Fruit fly (Drosophila melanogaster) whole organism, prepupa: ENCODE data around the gene wg.
A peak's percentile ranks its signal among the peaks of the same experiment; 100 is the strongest.

Experiments
- CG10631 ChIP-seq: fragments of 200-800 bp; sonication (Bioruptor generic); optimal IDR thresholded peaks from 2 replicates; lab custom pipeline; 2016; ENCODE audit warnings: missing biosample characterization, missing genetic modification characterization
- CG10669 ChIP-seq: fragments of 200-800 bp; sonication (Bioruptor generic); optimal IDR thresholded peaks from 3 replicates; lab custom pipeline; 2018; ENCODE audit warnings: missing biosample characterization, mild to moderate bottlenecking, missing genetic modification characterization, moderate library complexity
- CG11294 ChIP-seq: fragments of 200-800 bp; sonication (Bioruptor generic); IDR thresholded peaks from 2 replicates; pipeline ENCODE4 v1.3.6; 2022; ENCODE audit warnings: missing biosample characterization, missing genetic modification characterization
- CG11762 ChIP-seq: fragments of 200-800 bp; sonication (Bioruptor generic); optimal IDR thresholded peaks from 3 replicates; lab custom pipeline; 2016; ENCODE audit warnings: missing biosample characterization, missing genetic modification characterization; ENCODE audit not compliant: insufficient read depth
- CG11902 ChIP-seq: fragments of 200-800 bp; sonication (Bioruptor generic); optimal IDR thresholded peaks from 3 replicates; lab custom pipeline; 2016; ENCODE audit warnings: missing biosample characterization, missing genetic modification characterization
- CG1621 ChIP-seq: fragments of 200-800 bp; sonication (Bioruptor generic); optimal IDR thresholded peaks from 3 replicates; lab custom pipeline; 2018; ENCODE audit warnings: missing biosample characterization, mild to moderate bottlenecking, missing genetic modification characterization
- CG16779 ChIP-seq: fragments of 200-800 bp; sonication (Bioruptor generic); optimal IDR thresholded peaks from 3 replicates; lab custom pipeline; 2017; ENCODE audit warnings: missing biosample characterization, mild to moderate bottlenecking, missing genetic modification characterization
- CG3032 ChIP-seq: fragments of 200-800 bp; optimal IDR thresholded peaks from 2 replicates; lab custom pipeline; 2019; ENCODE audit warnings: missing biosample characterization, mild to moderate bottlenecking, missing genetic modification characterization, moderate library complexity
- CG31627 ChIP-seq: fragments of 200-800 bp; sonication (Bioruptor generic); optimal IDR thresholded peaks from 3 replicates; lab custom pipeline; 2016; ENCODE audit warnings: missing biosample characterization, missing genetic modification characterization
- CG32006 ChIP-seq: fragments of 200-800 bp; sonication (Bioruptor generic); optimal IDR thresholded peaks from 3 replicates; lab custom pipeline; 2017; ENCODE audit warnings: missing biosample characterization, mild to moderate bottlenecking, missing genetic modification characterization
- CG34406 ChIP-seq: fragments of 200-800 bp; sonication (Bioruptor generic); optimal IDR thresholded peaks from 3 replicates; lab custom pipeline; 2016; ENCODE audit warnings: missing biosample characterization, missing genetic modification characterization
- CG3919 ChIP-seq: fragments of 200-800 bp; sonication (Bioruptor generic); optimal IDR thresholded peaks from 3 replicates; lab custom pipeline; 2016; ENCODE audit warnings: missing biosample characterization, missing genetic modification characterization
- CG6163 ChIP-seq: fragments of 200-800 bp; sonication (Bioruptor generic); IDR thresholded peaks from 3 replicates; pipeline ENCODE4 v1.3.6; 2022; ENCODE audit warnings: missing biosample characterization, missing genetic modification characterization
- CG6276 ChIP-seq: fragments of 200-800 bp; sonication (Bioruptor generic); optimal IDR thresholded peaks from 2 replicates; lab custom pipeline; 2017; ENCODE audit warnings: missing biosample characterization, mild to moderate bottlenecking, missing genetic modification characterization
- CG6792 ChIP-seq: fragments of 200-800 bp; sonication (Bioruptor generic); optimal IDR thresholded peaks from 3 replicates; lab custom pipeline; 2016; ENCODE audit warnings: missing biosample characterization, missing genetic modification characterization
- CG6808 ChIP-seq: fragments of 200-800 bp; sonication (Bioruptor generic); optimal IDR thresholded peaks from 3 replicates; lab custom pipeline; 2017; ENCODE audit warnings: missing biosample characterization, missing genetic modification characterization, mild to moderate bottlenecking, moderate library complexity, missing genetic modification reagents
- CG8119 ChIP-seq: fragments of 200-800 bp; sonication (Bioruptor generic); IDR thresholded peaks from 3 replicates; pipeline ENCODE4 v1.3.6; 2022; ENCODE audit warnings: missing biosample characterization, missing genetic modification characterization
- CG8319 ChIP-seq: fragments of 200-800 bp; sonication (Bioruptor generic); optimal IDR thresholded peaks from 3 replicates; lab custom pipeline; 2016; ENCODE audit warnings: missing biosample characterization, missing genetic modification characterization
- CG8632 ChIP-seq: fragments of 200-800 bp; sonication (Bioruptor generic); optimal IDR thresholded peaks from 3 replicates; lab custom pipeline; 2016; ENCODE audit warnings: missing biosample characterization, missing genetic modification characterization
- Eip75B ChIP-seq: fragments of 200-800 bp; sonication (Bioruptor generic); optimal IDR thresholded peaks from 3 replicates; lab custom pipeline; 2016; ENCODE audit warnings: missing biosample characterization, missing genetic modification characterization
- Eip78C ChIP-seq: fragments of 200-800 bp; sonication (Bioruptor generic); peaks from one replicate; lab custom pipeline; 2016; ENCODE audit warnings: missing biosample characterization, missing genetic modification characterization
- Ets21C ChIP-seq: fragments of 200-800 bp; sonication (Bioruptor generic); optimal IDR thresholded peaks from 3 replicates; lab custom pipeline; 2016; ENCODE audit warnings: missing biosample characterization, missing genetic modification characterization
- Ets96B ChIP-seq: fragments of 200-800 bp; optimal IDR thresholded peaks from 2 replicates; lab custom pipeline; 2019; ENCODE audit warnings: missing biosample characterization, mild to moderate bottlenecking, missing genetic modification characterization, moderate library complexity
- Hr38 ChIP-seq: sonication (Bioruptor generic); optimal IDR thresholded peaks from 2 replicates; lab custom pipeline; 2016; ENCODE audit warnings: missing biosample characterization, missing genetic modification characterization
- Hr39 ChIP-seq: fragments of 200-800 bp; sonication (Bioruptor generic); optimal IDR thresholded peaks from 2 replicates; lab custom pipeline; 2016; ENCODE audit warnings: missing biosample characterization, missing genetic modification characterization
- Hr4 ChIP-seq: fragments of 200-800 bp; sonication (Bioruptor generic); optimal IDR thresholded peaks from 3 replicates; lab custom pipeline; 2016; ENCODE audit warnings: missing biosample characterization, missing genetic modification characterization
- Met ChIP-seq: fragments of 200-800 bp; sonication (Bioruptor generic); optimal IDR thresholded peaks from 3 replicates; lab custom pipeline; 2016; ENCODE audit warnings: missing biosample characterization, missing genetic modification characterization
- OdsH ChIP-seq: fragments of 200-800 bp; sonication (Bioruptor generic); optimal IDR thresholded peaks from 3 replicates; lab custom pipeline; 2016; ENCODE audit warnings: missing biosample characterization, missing genetic modification characterization
- Smox ChIP-seq: fragments of 200-800 bp; sonication (Bioruptor generic); optimal IDR thresholded peaks from 3 replicates; lab custom pipeline; 2016; ENCODE audit warnings: missing biosample characterization, missing genetic modification characterization
- Sox102F ChIP-seq: fragments of 200-800 bp; sonication (Bioruptor generic); optimal IDR thresholded peaks from 2 replicates; lab custom pipeline; 2016; ENCODE audit warnings: missing biosample characterization, mild to moderate bottlenecking, missing genetic modification characterization
- Sox14 ChIP-seq: fragments of 200-800 bp; sonication (Bioruptor generic); optimal IDR thresholded peaks from 3 replicates; lab custom pipeline; 2016; ENCODE audit warnings: missing biosample characterization, missing genetic modification characterization
- Sox15 ChIP-seq: fragments of 200-800 bp; sonication (Bioruptor generic); optimal IDR thresholded peaks from 3 replicates; lab custom pipeline; 2016; ENCODE audit warnings: missing biosample characterization, missing genetic modification characterization
- achi ChIP-seq: fragments of 200-800 bp; sonication (Bioruptor generic); optimal IDR thresholded peaks from 3 replicates; lab custom pipeline; 2016; ENCODE audit warnings: missing biosample characterization, missing genetic modification characterization
- dac ChIP-seq: fragments of 200-800 bp; sonication (Bioruptor generic); optimal IDR thresholded peaks from 2 replicates; lab custom pipeline; 2017; ENCODE audit warnings: missing biosample characterization, mild to moderate bottlenecking, missing genetic modification characterization
- dsx ChIP-seq: fragments of 200-800 bp; optimal IDR thresholded peaks from 3 replicates; lab custom pipeline; 2019; ENCODE audit warnings: missing biosample characterization, mild to moderate bottlenecking, missing genetic modification characterization, moderate library complexity; ENCODE audit not compliant: poor library complexity, severe bottlenecking
- eg ChIP-seq: fragments of 200-800 bp; sonication (Bioruptor generic); IDR thresholded peaks from 3 replicates; pipeline ENCODE4 v1.3.6; 2022; ENCODE audit warnings: missing biosample characterization, missing genetic modification characterization
- fd59A ChIP-seq: fragments of 200-800 bp; sonication (Bioruptor generic); optimal IDR thresholded peaks from 2 replicates; lab custom pipeline; 2017; ENCODE audit warnings: missing biosample characterization, mild to moderate bottlenecking, missing genetic modification characterization, missing genetic modification reagents
- fd85E ChIP-seq: fragments of 200-800 bp; sonication (Bioruptor generic); optimal IDR thresholded peaks from 3 replicates; lab custom pipeline; 2016; ENCODE audit warnings: missing biosample characterization, missing genetic modification characterization
- fkh ChIP-seq: fragments of 200-800 bp; sonication (Bioruptor generic); optimal IDR thresholded peaks from 3 replicates; lab custom pipeline; 2017; ENCODE audit warnings: missing biosample characterization, mild to moderate bottlenecking, missing genetic modification characterization, moderate library complexity
- lz ChIP-seq: fragments of 200-800 bp; sonication (Bioruptor generic); optimal IDR thresholded peaks from 3 replicates; lab custom pipeline; 2016; ENCODE audit warnings: missing biosample characterization, missing genetic modification characterization
- net ChIP-seq: fragments of 200-800 bp; sonication (Bioruptor generic); optimal IDR thresholded peaks from 3 replicates; lab custom pipeline; 2016; ENCODE audit warnings: missing biosample characterization, missing genetic modification characterization
- pdm3 ChIP-seq: fragments of 200-800 bp; sonication (Bioruptor generic); optimal IDR thresholded peaks from 3 replicates; lab custom pipeline; 2016; ENCODE audit warnings: missing biosample characterization, missing genetic modification characterization
- salr ChIP-seq, 2 experiments: fragments of 200-800 bp; sonication (Bioruptor generic); optimal IDR thresholded peaks; 3 replicates each; lab custom pipeline; 2016 to 2018; ENCODE audit warnings: missing biosample characterization in 2 of 2, missing genetic modification characterization in 2 of 2, mild to moderate bottlenecking in 1 of 2
- spab ChIP-seq: fragments of 200-800 bp; sonication (Bioruptor generic); optimal IDR thresholded peaks from 2 replicates; lab custom pipeline; 2017; ENCODE audit warnings: missing biosample characterization, mild to moderate bottlenecking, missing genetic modification characterization, missing genetic modification reagents
- svp ChIP-seq: fragments of 200-800 bp; sonication (Bioruptor generic); peaks from one replicate; lab custom pipeline; 2016; ENCODE audit warnings: missing biosample characterization, missing genetic modification characterization
- vri ChIP-seq: fragments of 200-800 bp; sonication (Bioruptor generic); optimal IDR thresholded peaks from 3 replicates; lab custom pipeline; 2016; ENCODE audit warnings: missing biosample characterization, mild to moderate bottlenecking, missing genetic modification characterization

wg gene

dm6 chr2L:7294964-7295363 lies 12.0 kb upstream of the wg start:
- TF ChIP-seq Sox14 (GFP tag; lab: Kevin White, UChicago) (peak; percentile 20), CG3919 (GFP tag; lab: Kevin White, UChicago) (no peak), Eip75B (GFP tag; lab: Kevin White, UChicago) (no peak), CG16779 (tag; lab: Kevin White, UChicago) (no peak), Sox102F (GFP tag; lab: Kevin White, UChicago) (peak; percentile 2), CG11902 (GFP tag; lab: Kevin White, UChicago) (no peak), fkh (GFP tag; lab: Kevin White, UChicago) (no peak), fd85E (GFP tag; lab: Kevin White, UChicago) (no peak), Ets96B (peak; percentile 45), salr (GFP tag; optimal IDR thresholded peaks at IDR 0.05; lab: Kevin White, UChicago) (no peak), CG8119 (no peak), CG3032 (peak; percentile 20), CG6808 (peak; percentile 32), CG1621 (tag; lab: Kevin White, UChicago) (peak; percentile 9), Ets21C (GFP tag; lab: Kevin White, UChicago) (no peak), svp (GFP tag; lab: Kevin White, UChicago) (peak; percentile 58), pdm3 (GFP tag; lab: Kevin White, UChicago) (peak; percentile 2), Eip78C (peak; percentile 19), spab (GFP tag; lab: Kevin White, UChicago) (peak; percentile 13), eg (GFP tag; lab: Robert Waterston, UW) (no peak), CG10631 (peak; percentile 4), achi (GFP tag; lab: Kevin White, UChicago) (peak; percentile 1), vri (GFP tag; lab: Kevin White, UChicago) (no peak), CG10669 (GFP tag; lab: Kevin White, UChicago) (peak; percentile 35), Hr4 (GFP tag; lab: Kevin White, UChicago) (no peak), CG6163 (0 out of 3 replicates have a peak, but pooled peaks have one; percentile 19), CG11762 (GFP tag; lab: Kevin White, UChicago) (no peak), lz (GFP tag; lab: Kevin White, UChicago) (no peak), dsx (GFP tag; lab: Kevin White, UChicago) (no peak)
- TF ChIP-seq, all 60 proteins: peak for 14

- TF ChIP-seq Ets21C (GFP tag; lab: Kevin White, UChicago) (peak; percentile 41), Smox (GFP tag; lab: Kevin White, UChicago) (peak; percentile 56), CG34406 (GFP tag; lab: Kevin White, UChicago) (peak; percentile 46), Sox102F (GFP tag; lab: Kevin White, UChicago) (peak; percentile 44), CG8632 (GFP tag; lab: Kevin White, UChicago) (peak; percentile 35), achi (GFP tag; lab: Kevin White, UChicago) (peak; percentile 68), CG3919 (GFP tag; lab: Kevin White, UChicago) (peak; percentile 70), Sox14 (GFP tag; lab: Kevin White, UChicago) (peak; percentile 63), Sox15 (GFP tag; lab: Kevin White, UChicago) (peak; percentile 6), CG6808 (peak; percentile 37), CG31627 (GFP tag; lab: Kevin White, UChicago) (peak; percentile 44), CG6792 (peak; percentile 20), fd85E (GFP tag; lab: Kevin White, UChicago) (no peak), CG32006 (GFP tag; lab: Kevin White, UChicago) (peak; percentile 75), CG11902 (GFP tag; lab: Kevin White, UChicago) (no peak), Hr4 (GFP tag; lab: Kevin White, UChicago) (peak; percentile 68), CG6163 (peak; percentile 55; the same call in 1 of the 3 replicates), CG11294 (GFP tag; lab: Robert Waterston, UW) (no peak), Hr39 (peak; percentile 46), CG6276 (GFP tag; lab: Kevin White, UChicago) (peak; percentile 48), Eip78C (peak; percentile 85), CG8319 (GFP tag; lab: Kevin White, UChicago) (peak; percentile 7), spab (GFP tag; lab: Kevin White, UChicago) (peak; percentile 33), svp (GFP tag; lab: Kevin White, UChicago) (peak; percentile 86), fkh (GFP tag; lab: Kevin White, UChicago) (no peak), CG16779 (tag; lab: Kevin White, UChicago) (no peak), Hr38 (GFP tag; lab: Kevin White, UChicago) (no peak), lz (GFP tag; lab: Kevin White, UChicago) (peak; percentile 49), OdsH (GFP tag; lab: Kevin White, UChicago) (peak; percentile 67), Ets96B (peak; percentile 40), net (GFP tag; lab: Kevin White, UChicago) (peak; percentile 57), CG10669 (GFP tag; lab: Kevin White, UChicago) (peak; percentile 27), Met (GFP tag; lab: Kevin White, UChicago) (peak; percentile 70), CG1621 (tag; lab: Kevin White, UChicago) (peak; percentile 8), eg (GFP tag; lab: Robert Waterston, UW) (peak; percentile 56; the same call in 1 of the 3 replicates), vri (GFP tag; lab: Kevin White, UChicago) (peak; percentile 21), dac (GFP tag; lab: Kevin White, UChicago) (peak; percentile 27), fd59A (GFP tag; lab: Kevin White, UChicago) (peak; percentile 36)
Measured at dm6 chr2L:7295924-7296323, 11.0 kb upstream of the wg start.
